Fruit fly (Drosophila melanogaster) whole organism, embryonic: ENCODE results near the gene CCKLR-17D1.

Experiments
- Atf6 ChIP-seq: fragments of 200-800 bp; sonication (Bioruptor generic); IDR thresholded peaks from 2 replicates; pipeline ENCODE4 v1.3.6; 2022; ENCODE audit warnings: missing biosample characterization, missing genetic modification characterization
- B-H2 ChIP-seq: fragments of 200-800 bp; sonication (Bioruptor generic); optimal IDR thresholded peaks from 2 replicates; lab custom pipeline; 2018; ENCODE audit warnings: missing biosample characterization, mild to moderate bottlenecking, missing genetic modification characterization
- C15 ChIP-seq: fragments of 200-800 bp; sonication (Bioruptor generic); IDR thresholded peaks from 3 replicates; pipeline ENCODE4 v1.3.6; 2022; ENCODE audit warnings: missing biosample characterization, missing genetic modification characterization
- CG13287 ChIP-seq: fragments of 200-800 bp; sonication (Bioruptor generic); IDR thresholded peaks from 2 replicates; pipeline ENCODE4 v1.3.6; 2022; ENCODE audit warnings: missing biosample characterization, missing genetic modification characterization; ENCODE audit not compliant: partially characterized antibody
- CG13424 ChIP-seq: fragments of 200-800 bp; sonication (Bioruptor generic); optimal IDR thresholded peaks from 2 replicates; lab custom pipeline; 2019; ENCODE audit warnings: missing biosample characterization, mild to moderate bottlenecking, missing genetic modification characterization, moderate library complexity
- CG13775 ChIP-seq: fragments of 200-800 bp; sonication (Bioruptor generic); optimal IDR thresholded peaks from 3 replicates; lab custom pipeline; 2017; ENCODE audit warnings: missing biosample characterization, mild to moderate bottlenecking, missing genetic modification characterization
- CG13894 ChIP-seq: fragments of 200-800 bp; sonication (Bioruptor generic); optimal IDR thresholded peaks from 3 replicates; lab custom pipeline; 2018; ENCODE audit warnings: missing biosample characterization, mild to moderate bottlenecking, missing genetic modification characterization, moderate library complexity
- CG14710 ChIP-seq: fragments of 200-800 bp; sonication (Bioruptor generic); optimal IDR thresholded peaks from 3 replicates; lab custom pipeline; 2019; ENCODE audit warnings: missing biosample characterization, mild to moderate bottlenecking, missing genetic modification characterization, moderate library complexity
- CG15011 ChIP-seq: fragments of 200-800 bp; sonication (Bioruptor generic); optimal IDR thresholded peaks from 3 replicates; lab custom pipeline; 2018; ENCODE audit warnings: missing biosample characterization, mild to moderate bottlenecking, missing genetic modification characterization
- CG15269 ChIP-seq: fragments of 200-800 bp; sonication (Bioruptor generic); optimal IDR thresholded peaks from 2 replicates; lab custom pipeline; 2018; ENCODE audit warnings: missing biosample characterization, mild to moderate bottlenecking, missing genetic modification characterization, moderate library complexity
- CG1529 ChIP-seq: fragments of 200-800 bp; sonication (Bioruptor generic); optimal IDR thresholded peaks from 3 replicates; lab custom pipeline; 2018; ENCODE audit warnings: missing biosample characterization, missing genetic modification characterization
- CG16813 ChIP-seq: fragments of 200-800 bp; sonication (Bioruptor generic); IDR thresholded peaks from 3 replicates; pipeline ENCODE4 v1.3.6; 2022; ENCODE audit warnings: missing biosample characterization, missing genetic modification characterization; ENCODE audit not compliant: partially characterized antibody
- CG17385 ChIP-seq: fragments of 200-800 bp; sonication (Bioruptor generic); optimal IDR thresholded peaks from 3 replicates; lab custom pipeline; 2018; ENCODE audit warnings: missing biosample characterization, mild to moderate bottlenecking, missing genetic modification characterization
- CG17568 ChIP-seq: fragments of 200-800 bp; sonication (Bioruptor generic); optimal IDR thresholded peaks from 2 replicates; lab custom pipeline; 2018; ENCODE audit warnings: missing biosample characterization, mild to moderate bottlenecking, missing genetic modification characterization, moderate library complexity
- CG34422 ChIP-seq: fragments of 200-800 bp; sonication (Bioruptor generic); IDR thresholded peaks from 3 replicates; pipeline ENCODE4 v1.3.6; 2022; ENCODE audit warnings: missing biosample characterization, missing genetic modification characterization
- CG4617 ChIP-seq: fragments of 200-800 bp; sonication (Bioruptor generic); optimal IDR thresholded peaks from 3 replicates; lab custom pipeline; 2016; ENCODE audit warnings: missing biosample characterization, missing genetic modification characterization, borderline replicate concordance
- CG7357 ChIP-seq: fragments of 200-800 bp; sonication (Bioruptor generic); IDR thresholded peaks from 3 replicates; pipeline ENCODE4 v1.3.6; 2022; ENCODE audit warnings: missing biosample characterization, missing genetic modification characterization
- CG7839 ChIP-seq: fragments of 200-800 bp; sonication (Bioruptor generic); optimal IDR thresholded peaks from 3 replicates; lab custom pipeline; 2018; ENCODE audit warnings: missing biosample characterization, mild to moderate bottlenecking, missing genetic modification characterization, moderate library complexity
- CG9215 ChIP-seq: fragments of 200-800 bp; sonication (Bioruptor generic); IDR thresholded peaks from 2 replicates; pipeline ENCODE4 v1.3.6; 2022; ENCODE audit warnings: missing biosample characterization, missing genetic modification characterization
- CG9817 ChIP-seq: fragments of 200-800 bp; sonication (Bioruptor generic); optimal IDR thresholded peaks from 2 replicates; lab custom pipeline; 2018; ENCODE audit warnings: missing biosample characterization, mild to moderate bottlenecking, missing genetic modification characterization, moderate library complexity
- Fer2 ChIP-seq: fragments of 200-800 bp; sonication (Bioruptor generic); optimal IDR thresholded peaks from 2 replicates; lab custom pipeline; 2018; ENCODE audit warnings: missing biosample characterization, mild to moderate bottlenecking, missing genetic modification characterization, moderate library complexity
- HmgD ChIP-seq: fragments of 200-800 bp; sonication (Bioruptor generic); optimal IDR thresholded peaks from 3 replicates; lab custom pipeline; 2016; ENCODE audit warnings: missing biosample characterization, missing genetic modification characterization
- Lhr ChIP-seq: fragments of 200-800 bp; sonication (Bioruptor generic); optimal IDR thresholded peaks from 3 replicates; lab custom pipeline; 2017; ENCODE audit warnings: mild to moderate bottlenecking, missing biosample characterization, missing genetic modification reagents, missing genetic modification characterization
- Max ChIP-seq: fragments of 200-800 bp; sonication (Bioruptor generic); optimal IDR thresholded peaks from 2 replicates; lab custom pipeline; 2016; ENCODE audit warnings: missing biosample characterization, mild to moderate bottlenecking, missing genetic modification characterization
- Nf-YC ChIP-seq: fragments of 200-800 bp; optimal IDR thresholded peaks from 3 replicates; lab custom pipeline; 2019; ENCODE audit warnings: missing biosample characterization, mild to moderate bottlenecking, missing genetic modification characterization, moderate library complexity
- Sry-β ChIP-seq: fragments of 200-800 bp; sonication (Bioruptor generic); optimal IDR thresholded peaks from 2 replicates; lab custom pipeline; 2018; ENCODE audit warnings: missing biosample characterization, mild to moderate bottlenecking, missing genetic modification characterization, moderate library complexity
- Trl ChIP-seq, 3 experiments: fragments of >200 bp in 2 of 3; fragments of 200-800 bp in 1 of 3; sonication (Bioruptor generic) in 1 of 3; optimal IDR thresholded peaks; 2 replicates in 1 of 3; 3 replicates in 2 of 3; lab custom pipeline; 2016 to 2017; ENCODE audit warnings: missing biosample characterization in 1 of 3, missing genetic modification characterization in 1 of 3
- cas ChIP-seq: fragments of 200-800 bp; sonication (Bioruptor generic); IDR thresholded peaks from 2 replicates; pipeline ENCODE4 v1.3.6; 2022; ENCODE audit warnings: missing biosample characterization, missing genetic modification characterization
- chinmo ChIP-seq: fragments of 200-800 bp; sonication (Bioruptor generic); IDR thresholded peaks from 4 replicates; pipeline ENCODE4 v1.3.6; 2022; ENCODE audit warnings: missing biosample characterization, missing genetic modification characterization; ENCODE audit not compliant: partially characterized antibody
- dpn ChIP-seq, 2 experiments: fragments of 200-800 bp; sonication (Bioruptor generic); optimal IDR thresholded peaks; 3 replicates each; lab custom pipeline; 2016; ENCODE audit warnings: missing biosample characterization in 2 of 2, missing genetic modification characterization in 2 of 2
- esg ChIP-seq: fragments of 200-800 bp; sonication (Bioruptor generic); conservative IDR thresholded peaks from 2 replicates; pipeline ENCODE4 v1.3.6; 2022; ENCODE audit warnings: missing biosample characterization, missing genetic modification characterization
- ind ChIP-seq: fragments of 200-800 bp; sonication (Bioruptor generic); optimal IDR thresholded peaks from 3 replicates; lab custom pipeline; 2016; ENCODE audit warnings: missing biosample characterization, missing genetic modification characterization
- lmd ChIP-seq: fragments of 200-800 bp; sonication (Bioruptor generic); IDR thresholded peaks from 2 replicates; pipeline ENCODE4 v1.3.6; 2022; ENCODE audit warnings: missing biosample characterization, missing genetic modification characterization
- luna ChIP-seq: fragments of 200-800 bp; sonication (Bioruptor generic); optimal IDR thresholded peaks from 2 replicates; lab custom pipeline; 2016; ENCODE audit warnings: missing biosample characterization, missing genetic modification characterization
- nau ChIP-seq: fragments of 200-800 bp; sonication (Bioruptor generic); optimal IDR thresholded peaks from 3 replicates; lab custom pipeline; 2017; ENCODE audit warnings: missing biosample characterization, mild to moderate bottlenecking, missing genetic modification characterization, missing genetic modification reagents
- nerfin-1 ChIP-seq: fragments of 200-800 bp; sonication (Bioruptor generic); optimal IDR thresholded peaks from 3 replicates; lab custom pipeline; 2019; ENCODE audit warnings: missing biosample characterization, mild to moderate bottlenecking, missing genetic modification characterization, moderate library complexity
- nerfin-2 ChIP-seq: fragments of 200-800 bp; sonication (Bioruptor generic); IDR thresholded peaks from 2 replicates; pipeline ENCODE4 v1.3.6; 2022; ENCODE audit warnings: missing biosample characterization, missing genetic modification characterization; ENCODE audit not compliant: partially characterized antibody
- p53 ChIP-seq: fragments of 200-800 bp; sonication (Bioruptor generic); optimal IDR thresholded peaks from 2 replicates; lab custom pipeline; 2016; ENCODE audit warnings: missing biosample characterization, missing genetic modification characterization
- pita ChIP-seq: fragments of 200-800 bp; sonication (Bioruptor generic); optimal IDR thresholded peaks from 2 replicates; lab custom pipeline; 2017; ENCODE audit warnings: missing biosample characterization, mild to moderate bottlenecking, missing genetic modification characterization
- pnt ChIP-seq: fragments of 200-800 bp; sonication (Bioruptor generic); optimal IDR thresholded peaks from 3 replicates; lab custom pipeline; 2016; ENCODE audit warnings: missing biosample characterization, missing genetic modification characterization
- salm ChIP-seq: fragments of 200-800 bp; sonication (Bioruptor generic); optimal IDR thresholded peaks from 2 replicates; lab custom pipeline; 2018; ENCODE audit warnings: missing biosample characterization, mild to moderate bottlenecking, missing genetic modification characterization
- seq ChIP-seq: fragments of 200-800 bp; sonication (Bioruptor generic); IDR thresholded peaks from 2 replicates; pipeline ENCODE4 v1.3.6; 2022; ENCODE audit warnings: missing biosample characterization, missing genetic modification characterization
- sug ChIP-seq: fragments of 200-800 bp; optimal IDR thresholded peaks from 2 replicates; lab custom pipeline; 2019; ENCODE audit warnings: missing biosample characterization, mild to moderate bottlenecking, missing genetic modification characterization, moderate library complexity
- tio ChIP-seq: fragments of 200-800 bp; sonication (Bioruptor generic); optimal IDR thresholded peaks from 2 replicates; lab custom pipeline; 2017; ENCODE audit warnings: missing biosample characterization, missing genetic modification characterization, inconsistent platforms
- toy ChIP-seq: fragments of 200-800 bp; sonication (Bioruptor generic); IDR thresholded peaks from 2 replicates; pipeline ENCODE4 v1.3.6; 2022; ENCODE audit warnings: missing biosample characterization, missing genetic modification characterization
- trh ChIP-seq: fragments of 200-800 bp; sonication (Bioruptor generic); optimal IDR thresholded peaks from 2 replicates; lab custom pipeline; 2016; ENCODE audit warnings: missing biosample characterization, missing genetic modification characterization
- vvl ChIP-seq: fragments of 200-800 bp; sonication (Bioruptor generic); IDR thresholded peaks from 2 replicates; pipeline ENCODE4 v1.3.6; 2022; ENCODE audit warnings: missing biosample characterization, missing genetic modification characterization
- zfh1 ChIP-seq: fragments of 200-800 bp; sonication (Bioruptor generic); IDR thresholded peaks from 3 replicates; pipeline ENCODE4 v1.3.6; 2022; ENCODE audit warnings: missing biosample characterization, missing genetic modification characterization

CCKLR-17D1 gene

DNA sequence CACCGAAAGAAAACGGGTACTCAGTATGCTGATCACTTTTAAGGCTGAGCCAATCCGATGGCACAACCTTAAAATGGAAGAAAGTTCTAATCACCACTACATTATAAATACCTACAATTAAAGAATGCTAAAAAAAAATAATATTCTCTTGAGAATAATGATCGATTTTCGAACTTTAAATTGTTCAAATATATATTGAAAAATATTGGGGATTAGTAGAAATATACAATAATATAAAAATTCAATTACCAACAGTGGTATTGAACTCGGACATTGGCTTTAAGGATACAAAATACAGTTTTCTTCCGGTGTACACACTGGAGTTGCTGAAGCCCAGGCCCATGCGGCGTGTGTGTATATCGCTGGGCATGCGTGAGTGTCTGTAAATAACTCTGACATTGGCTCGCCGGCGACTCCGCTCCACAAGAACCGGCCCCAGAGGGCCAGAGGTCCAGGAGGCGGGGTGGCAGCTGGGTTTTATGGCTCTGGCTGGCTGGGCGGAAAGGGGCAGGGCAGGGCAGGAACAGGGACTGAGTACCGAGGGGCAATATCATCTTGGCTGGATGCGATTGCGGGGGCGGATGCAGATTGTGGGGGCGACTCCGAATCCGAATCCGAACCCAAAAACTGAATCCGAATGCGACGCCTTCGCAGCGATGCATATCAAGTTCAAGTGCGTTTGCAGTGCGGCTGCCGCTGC, 49.6 kb upstream of the CCKLR-17D1 start (continued):
- TF ChIP-seq CG13775 (GFP tag; lab: Kevin White, UChicago) (peak; percentile 52), CG34422 (GFP tag; lab: Robert Waterston, UW) (peak; percentile 37; the same call in 1 of the 3 replicates), CG13894 (tag; lab: Kevin White, UChicago) (no peak), Lhr (peak; percentile 52), CG13287 (GFP tag; lab: Robert Waterston, UW) (no peak), pnt (no peak), CG13424 (tag; lab: Kevin White, UChicago) (peak; percentile 74), CG14710 (peak; percentile 82), dpn (GFP tag; optimal IDR thresholded peaks at IDR 0.05; lab: Kevin White, UChicago) (peak; percentile 3 to 62), CG16813 (GFP tag; lab: Robert Waterston, UW) (no peak), tio (GFP tag; lab: Kevin White, UChicago) (peak; percentile 66), seq (GFP tag; lab: Robert Waterston, UW) (no peak), lmd (GFP tag; lab: Robert Waterston, UW) (peak; percentile 49; the same call in 1 of the 2 replicates), CG17568 (GFP tag; lab: Kevin White, UChicago) (no peak), vvl (GFP tag; lab: Robert Waterston, UW) (peak; percentile 39; the same call in 1 of the 2 replicates), esg (GFP tag; lab: Robert Waterston, UW) (peak; percentile 49), cas (no peak), trh (GFP tag; lab: Kevin White, UChicago) (no peak), C15 (GFP tag; lab: Robert Waterston, UW) (no peak), CG7357 (GFP tag; lab: Robert Waterston, UW) (peak; percentile 38; the same call in 1 of the 3 replicates), nerfin-2 (GFP tag; lab: Robert Waterston, UW) (no peak)

DNA sequence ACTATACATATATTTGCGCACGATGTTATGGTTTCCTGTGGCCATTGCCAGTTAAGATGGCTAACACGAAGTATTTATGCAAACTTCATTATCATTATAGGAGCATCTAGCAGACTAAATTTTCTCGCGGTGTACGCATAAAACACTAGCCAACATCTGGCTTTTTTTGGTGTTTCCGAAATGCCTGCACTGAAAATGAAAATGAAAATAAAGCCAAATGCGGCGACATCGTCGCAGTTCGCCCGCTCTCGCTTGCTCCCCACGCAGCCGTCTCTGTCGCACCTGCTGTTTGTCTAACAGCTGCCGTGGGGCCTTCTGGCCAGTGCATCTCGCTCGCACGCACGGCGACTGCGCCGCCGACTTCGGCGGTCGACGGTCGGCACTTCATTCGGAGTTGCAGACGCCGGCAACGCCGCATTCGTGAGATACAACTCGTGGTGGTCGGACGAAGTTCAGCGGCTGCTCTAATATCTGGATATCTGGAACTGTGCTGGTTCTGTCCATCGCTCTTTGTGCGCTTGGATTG, 48.5 kb upstream of the CCKLR-17D1 start, which contains the start of gene CG6891:
Gene CG6891, plus strand, starts transcription at position 411 of the 526 bp plus-strand sequence.
- TF ChIP-seq Max (GFP tag; lab: Kevin White, UChicago), result no peak
- TF ChIP-seq CG15011 (GFP tag; lab: Kevin White, UChicago), result no peak
- TF ChIP-seq toy (GFP tag; lab: Robert Waterston, UW), result no peak
- TF ChIP-seq nerfin-1 (tag; lab: Kevin White, UChicago), result peak; percentile 33
- TF ChIP-seq p53, result no peak
- peak; percentile 19 for TF ChIP-seq CG9817
- no peak for TF ChIP-seq CG17385
- no peak for TF ChIP-seq luna
- TF ChIP-seq CG1529 (GFP tag; lab: Kevin White, UChicago), result peak; percentile 36
- no peak for TF ChIP-seq Fer2 (tag; lab: Kevin White, UChicago)
- peak; percentile 89 for TF ChIP-seq chinmo (GFP tag; lab: Robert Waterston, UW)
- TF ChIP-seq CG15269, result peak; percentile 23
- no peak for TF ChIP-seq B-H2
- TF ChIP-seq Nf-YC (tag; lab: Kevin White, UChicago), result peak; percentile 49
- TF ChIP-seq CG4617 (GFP tag; lab: Kevin White, UChicago), result no peak
- peak; percentile 58; the same call in 1 of the 3 replicates for TF ChIP-seq zfh1 (GFP tag; lab: Robert Waterston, UW)
- TF ChIP-seq CG7839 (tag; lab: Kevin White, UChicago), result peak; percentile 42
- TF ChIP-seq pita, result no peak
- TF ChIP-seq Trl (optimal IDR thresholded peaks at IDR 0.05; lab: Kevin White, UChicago), result no peak
- TF ChIP-seq Trl (GFP tag; optimal IDR thresholded peaks at IDR 0.05; lab: Kevin White, UChicago), result peak; percentile 19
- peak; percentile 90 for TF ChIP-seq Sry-β (GFP tag; lab: Kevin White, UChicago)
- no peak for TF ChIP-seq Atf6
- no peak for TF ChIP-seq CG9215 (GFP tag; lab: Robert Waterston, UW)
- TF ChIP-seq nau (GFP tag; lab: Kevin White, UChicago), result peak; percentile 19
- no peak for TF ChIP-seq HmgD (GFP tag; lab: Kevin White, UChicago)
- TF ChIP-seq ind (GFP tag; lab: Kevin White, UChicago), result peak; percentile 26
- peak; percentile 42 for TF ChIP-seq sug (tag; lab: Kevin White, UChicago)
- TF ChIP-seq salm (tag; lab: Kevin White, UChicago), result no peak
